Fruit fly (Drosophila melanogaster) whole organism, embryonic: ENCODE measurements around the gene Kdm3.
A peak's percentile ranks its signal among the peaks of the same experiment; 100 is the strongest.

ENCODE experiments used
- Abd-B ChIP-seq: fragments of 200-800 bp; sonication (Bioruptor generic); optimal IDR thresholded peaks from 2 replicates; lab custom pipeline; 2018; ENCODE audit warnings: missing biosample characterization, mild to moderate bottlenecking, missing genetic modification characterization, moderate library complexity
- Adf1 ChIP-seq: fragments of 200-800 bp; sonication (Bioruptor generic); IDR thresholded peaks from 2 replicates; pipeline ENCODE4 v1.3.6; 2022; ENCODE audit warnings: missing biosample characterization, missing genetic modification characterization
- B-H2 ChIP-seq: fragments of 200-800 bp; sonication (Bioruptor generic); optimal IDR thresholded peaks from 2 replicates; lab custom pipeline; 2018; ENCODE audit warnings: missing biosample characterization, mild to moderate bottlenecking, missing genetic modification characterization
- Blimp-1 ChIP-seq: fragments of 200-800 bp; sonication (Bioruptor generic); optimal IDR thresholded peaks from 3 replicates; lab custom pipeline; 2018; ENCODE audit warnings: missing biosample characterization, missing genetic modification characterization, mild to moderate bottlenecking, moderate library complexity, missing genetic modification reagents
- CG10959 ChIP-seq: fragments of 200-800 bp; sonication (Bioruptor generic); IDR thresholded peaks from 2 replicates; pipeline ENCODE4 v1.3.6; 2022; ENCODE audit warnings: missing biosample characterization, missing genetic modification characterization
- CG12071 ChIP-seq: fragments of 200-800 bp; sonication (Bioruptor generic); optimal IDR thresholded peaks from 3 replicates; lab custom pipeline; 2018; ENCODE audit warnings: missing biosample characterization, mild to moderate bottlenecking, missing genetic modification characterization
- CG13287 ChIP-seq: fragments of 200-800 bp; sonication (Bioruptor generic); IDR thresholded peaks from 2 replicates; pipeline ENCODE4 v1.3.6; 2022; ENCODE audit warnings: missing biosample characterization, missing genetic modification characterization; ENCODE audit not compliant: partially characterized antibody
- CG13296 ChIP-seq: fragments of 200-800 bp; sonication (Bioruptor generic); optimal IDR thresholded peaks from 3 replicates; lab custom pipeline; 2018; ENCODE audit warnings: missing biosample characterization, mild to moderate bottlenecking, missing genetic modification characterization
- CG14965 ChIP-seq: fragments of 200-800 bp; sonication (Bioruptor generic); optimal IDR thresholded peaks from 2 replicates; lab custom pipeline; 2016; ENCODE audit warnings: missing biosample characterization, missing genetic modification characterization, borderline replicate concordance
- CG15696 ChIP-seq: fragments of 200-800 bp; sonication (Bioruptor generic); optimal IDR thresholded peaks from 2 replicates; lab custom pipeline; 2019; ENCODE audit warnings: missing biosample characterization, mild to moderate bottlenecking, missing genetic modification characterization, moderate library complexity
- CG17912 ChIP-seq: fragments of 200-800 bp; sonication (Bioruptor generic); optimal IDR thresholded peaks from 2 replicates; lab custom pipeline; 2018; ENCODE audit warnings: missing biosample characterization, mild to moderate bottlenecking, missing genetic modification characterization
- CG1792 ChIP-seq: fragments of 200-800 bp; sonication (Bioruptor generic); optimal IDR thresholded peaks from 2 replicates; lab custom pipeline; 2016; ENCODE audit warnings: missing biosample characterization, missing genetic modification characterization
- CG18476 ChIP-seq: fragments of 200-800 bp; sonication (Bioruptor generic); optimal IDR thresholded peaks from 2 replicates; lab custom pipeline; 2016; ENCODE audit warnings: missing biosample characterization, mild to moderate bottlenecking, missing genetic modification characterization
- CG18764 ChIP-seq: fragments of 200-800 bp; sonication (Bioruptor generic); optimal IDR thresholded peaks from 3 replicates; lab custom pipeline; 2016; ENCODE audit warnings: missing biosample characterization, missing genetic modification characterization
- CG5953 ChIP-seq: fragments of 200-800 bp; sonication (Bioruptor generic); IDR thresholded peaks from 2 replicates; pipeline ENCODE4 v1.3.6; 2022; ENCODE audit warnings: missing biosample characterization, missing genetic modification characterization
- CG6175 ChIP-seq: fragments of 200-800 bp; sonication (Bioruptor generic); IDR thresholded peaks from 3 replicates; pipeline ENCODE4 v1.3.6; 2022; ENCODE audit warnings: missing biosample characterization, missing genetic modification characterization
- CG6689 ChIP-seq: fragments of 200-800 bp; sonication (Bioruptor generic); IDR thresholded peaks from 2 replicates; pipeline ENCODE4 v1.3.6; 2022; ENCODE audit warnings: missing biosample characterization, missing genetic modification characterization
- CG7928 ChIP-seq: fragments of 200-800 bp; sonication (Bioruptor generic); optimal IDR thresholded peaks from 2 replicates; lab custom pipeline; 2017; ENCODE audit warnings: missing biosample characterization, mild to moderate bottlenecking, missing genetic modification characterization
- CG8388 ChIP-seq: fragments of 200-800 bp; sonication (Bioruptor generic); optimal IDR thresholded peaks from 2 replicates; lab custom pipeline; 2019; ENCODE audit warnings: missing biosample characterization, mild to moderate bottlenecking, missing genetic modification characterization, moderate library complexity
- CG8924 ChIP-seq: fragments of 200-800 bp; optimal IDR thresholded peaks from 3 replicates; lab custom pipeline; 2019; ENCODE audit warnings: missing biosample characterization, mild to moderate bottlenecking, missing genetic modification characterization, moderate library complexity
- D19B ChIP-seq: fragments of 200-800 bp; sonication (Bioruptor generic); optimal IDR thresholded peaks from 2 replicates; lab custom pipeline; 2017; ENCODE audit warnings: missing biosample characterization, mild to moderate bottlenecking, missing genetic modification characterization
- Dad ChIP-seq: fragments of 200-800 bp; sonication (Bioruptor generic); optimal IDR thresholded peaks from 3 replicates; lab custom pipeline; 2016; ENCODE audit warnings: missing biosample characterization, missing genetic modification characterization
- Dip3 ChIP-seq: fragments of 200-800 bp; sonication (Bioruptor generic); optimal IDR thresholded peaks from 3 replicates; lab custom pipeline; 2016; ENCODE audit warnings: missing biosample characterization, missing genetic modification characterization
- E2f1 ChIP-seq: fragments of 200-800 bp; sonication (Bioruptor generic); IDR thresholded peaks from 2 replicates; pipeline ENCODE4 v1.3.6; 2022; ENCODE audit warnings: missing biosample characterization, missing genetic modification characterization
- ERR ChIP-seq: fragments of 200-800 bp; sonication (Bioruptor generic); optimal IDR thresholded peaks from 2 replicates; lab custom pipeline; 2016; ENCODE audit warnings: missing biosample characterization, missing genetic modification characterization
- Fer3 ChIP-seq: fragments of 200-800 bp; sonication (Bioruptor generic); optimal IDR thresholded peaks from 2 replicates; lab custom pipeline; 2018; ENCODE audit warnings: missing biosample characterization, mild to moderate bottlenecking, missing genetic modification characterization, moderate library complexity
- HLH4C ChIP-seq: fragments of 200-800 bp; sonication (Bioruptor generic); IDR thresholded peaks from 3 replicates; pipeline ENCODE4 v1.3.6; 2022; ENCODE audit warnings: missing biosample characterization, missing genetic modification characterization; ENCODE audit not compliant: partially characterized antibody
- HmgZ ChIP-seq: fragments of 200-800 bp; sonication (Bioruptor generic); optimal IDR thresholded peaks from 2 replicates; lab custom pipeline; 2018; ENCODE audit warnings: missing biosample characterization, mild to moderate bottlenecking, missing genetic modification characterization
- Kr ChIP-seq: fragments of 200-800 bp; sonication (Bioruptor generic); optimal IDR thresholded peaks from 2 replicates; lab custom pipeline; 2017; ENCODE audit warnings: missing biosample characterization, mild to moderate bottlenecking, missing genetic modification characterization
- Lpt ChIP-seq: fragments of >200 bp; optimal IDR thresholded peaks from 2 replicates; lab custom pipeline; 2018; ENCODE audit warnings: missing biosample characterization, missing genetic modification characterization
- Meics ChIP-seq: fragments of 200-800 bp; sonication (Bioruptor generic); optimal IDR thresholded peaks from 2 replicates; lab custom pipeline; 2017; ENCODE audit warnings: missing biosample characterization, mild to moderate bottlenecking, missing genetic modification characterization
- Opbp ChIP-seq: fragments of 200-800 bp; sonication (Bioruptor generic); IDR thresholded peaks from 3 replicates; pipeline ENCODE4 v1.3.6; 2022; ENCODE audit warnings: missing biosample characterization, missing genetic modification characterization; ENCODE audit not compliant: partially characterized antibody
- Stat92E ChIP-seq, 3 experiments: fragments of >200 bp in 2 of 3; fragments of 200-800 bp in 1 of 3; sonication (Bioruptor generic) in 1 of 3; optimal IDR thresholded peaks; 2 replicates each; lab custom pipeline; 2017 to 2019; ENCODE audit warnings: missing biosample characterization in 3 of 3, missing genetic modification characterization in 3 of 3, mild to moderate bottlenecking in 1 of 3, moderate library complexity in 1 of 3
- ap ChIP-seq: fragments of 200-800 bp; sonication (Bioruptor generic); IDR thresholded peaks from 2 replicates; pipeline ENCODE4 v1.3.6; 2022; ENCODE audit warnings: missing biosample characterization, missing genetic modification characterization
- br ChIP-seq: fragments of >200 bp; optimal IDR thresholded peaks from 2 replicates; lab custom pipeline; 2017
- chm ChIP-seq: fragments of 200-800 bp; sonication (Bioruptor generic); IDR thresholded peaks from 2 replicates; pipeline ENCODE4 v1.3.6; 2022; ENCODE audit warnings: missing biosample characterization, missing genetic modification characterization
- chn ChIP-seq: fragments of 200-800 bp; sonication (Bioruptor generic); optimal IDR thresholded peaks from 2 replicates; lab custom pipeline; 2016; ENCODE audit warnings: missing biosample characterization, missing genetic modification characterization
- ci ChIP-seq: fragments of 200-800 bp; sonication (Bioruptor generic); IDR thresholded peaks from 3 replicates; pipeline ENCODE4 v1.3.6; 2022; ENCODE audit warnings: missing biosample characterization, missing genetic modification characterization
- da ChIP-seq: fragments of 200-800 bp; sonication (Bioruptor generic); optimal IDR thresholded peaks from 2 replicates; lab custom pipeline; 2016; ENCODE audit warnings: missing biosample characterization, missing genetic modification characterization
- dpn ChIP-seq, 2 experiments: fragments of 200-800 bp; sonication (Bioruptor generic); optimal IDR thresholded peaks; 3 replicates each; lab custom pipeline; 2016; ENCODE audit warnings: missing biosample characterization in 2 of 2, missing genetic modification characterization in 2 of 2
- fru ChIP-seq: fragments of >200 bp; optimal IDR thresholded peaks from 2 replicates; lab custom pipeline; 2017
- gcm ChIP-seq: fragments of 200-800 bp; sonication (Bioruptor generic); optimal IDR thresholded peaks from 2 replicates; lab custom pipeline; 2019; ENCODE audit warnings: missing biosample characterization, mild to moderate bottlenecking, missing genetic modification characterization, moderate library complexity
- gt ChIP-seq: fragments of 200-800 bp; sonication (Bioruptor generic); IDR thresholded peaks from 2 replicates; pipeline ENCODE4 v1.3.6; 2022; ENCODE audit warnings: missing biosample characterization, missing genetic modification characterization
- h ChIP-seq: fragments of >200 bp; optimal IDR thresholded peaks from 2 replicates; lab custom pipeline; 2017
- mirr ChIP-seq: fragments of 200-800 bp; sonication (Bioruptor generic); optimal IDR thresholded peaks from 3 replicates; lab custom pipeline; 2018; ENCODE audit warnings: missing biosample characterization, mild to moderate bottlenecking, missing genetic modification characterization
- pita ChIP-seq: fragments of 200-800 bp; sonication (Bioruptor generic); optimal IDR thresholded peaks from 2 replicates; lab custom pipeline; 2017; ENCODE audit warnings: missing biosample characterization, mild to moderate bottlenecking, missing genetic modification characterization
- pum ChIP-seq: fragments of 200-800 bp; sonication (Bioruptor generic); optimal IDR thresholded peaks from 2 replicates; lab custom pipeline; 2016; ENCODE audit warnings: missing biosample characterization, missing genetic modification characterization
- sqz ChIP-seq: fragments of 200-800 bp; sonication (Bioruptor generic); optimal IDR thresholded peaks from 3 replicates; lab custom pipeline; 2018; ENCODE audit warnings: missing biosample characterization, mild to moderate bottlenecking, missing genetic modification characterization
- stwl ChIP-seq: fragments of 200-800 bp; sonication (Bioruptor generic); optimal IDR thresholded peaks from 3 replicates; lab custom pipeline; 2018; ENCODE audit warnings: missing biosample characterization, mild to moderate bottlenecking, missing genetic modification characterization, moderate library complexity
- sug ChIP-seq: fragments of 200-800 bp; optimal IDR thresholded peaks from 2 replicates; lab custom pipeline; 2019; ENCODE audit warnings: missing biosample characterization, mild to moderate bottlenecking, missing genetic modification characterization, moderate library complexity
- tna ChIP-seq: fragments of 200-800 bp; sonication (Bioruptor generic); IDR thresholded peaks from 2 replicates; pipeline ENCODE4 v1.3.6; 2022; ENCODE audit warnings: missing biosample characterization, missing genetic modification characterization; ENCODE audit not compliant: partially characterized antibody
- zfh2 ChIP-seq: fragments of 200-800 bp; sonication (Bioruptor generic); optimal IDR thresholded peaks from 2 replicates; lab custom pipeline; 2016; ENCODE audit warnings: missing biosample characterization, missing genetic modification characterization

Gene Kdm3

dm6 chr3R:9496748-9497147 is 19.1 kb upstream of the Kdm3 start (continued):
- TF ChIP-seq D19B (GFP tag; lab: Kevin White, UChicago): peak; percentile 12
- TF ChIP-seq B-H2 (GFP tag; lab: Kevin White, UChicago): peak; percentile 95
- peak; percentile 62 for TF ChIP-seq Abd-B (GFP tag; lab: Kevin White, UChicago)
- no peak for TF ChIP-seq CG12071 (GFP tag; lab: Kevin White, UChicago)
- TF ChIP-seq Stat92E (GFP tag; optimal IDR thresholded peaks at IDR 0.05; lab: Kevin White, UChicago): peak in 1 of 3 experiments; percentile 92
- no peak for TF ChIP-seq Kr (GFP tag; lab: Kevin White, UChicago)
- no peak for TF ChIP-seq sqz
- peak; percentile 20 for TF ChIP-seq CG13296 (GFP tag; lab: Kevin White, UChicago)
- peak; percentile 47 for TF ChIP-seq CG1792 (GFP tag; lab: Kevin White, UChicago)
- TF ChIP-seq CG8388: no peak
- TF ChIP-seq Fer3 (tag; lab: Kevin White, UChicago): peak; percentile 60
- peak; percentile 80 for TF ChIP-seq stwl
- TF ChIP-seq gt (GFP tag; lab: Robert Waterston, UW): no peak
- TF ChIP-seq ERR (GFP tag; lab: Kevin White, UChicago): peak; percentile 81
- TF ChIP-seq Dip3 (GFP tag; lab: Kevin White, UChicago): peak; percentile 78
- TF ChIP-seq ci (GFP tag; lab: Robert Waterston, UW): peak; percentile 85
- TF ChIP-seq h: no peak
- TF ChIP-seq CG13287: peak; percentile 81
- TF ChIP-seq br (lab: Kevin White, UChicago): no peak
- peak; percentile 22 for TF ChIP-seq Blimp-1 (GFP tag; lab: Kevin White, UChicago)
- no peak for TF ChIP-seq CG5953 (GFP tag; lab: Robert Waterston, UW)
- TF ChIP-seq sug (tag; lab: Kevin White, UChicago): peak; percentile 87
- TF ChIP-seq HLH4C (GFP tag; lab: Robert Waterston, UW): peak; percentile 80
- TF ChIP-seq CG18476 (GFP tag; lab: Kevin White, UChicago): no peak
- TF ChIP-seq mirr (GFP tag; lab: Kevin White, UChicago): peak; percentile 88
- no peak for TF ChIP-seq CG14965 (GFP tag; lab: Kevin White, UChicago)
- TF ChIP-seq Opbp: peak; percentile 70
- TF ChIP-seq da (GFP tag; lab: Kevin White, UChicago): peak; percentile 13
- TF ChIP-seq HmgZ (tag; lab: Kevin White, UChicago): peak; percentile 94
- no peak for TF ChIP-seq ap (GFP tag; lab: Robert Waterston, UW)
- peak; percentile 81 to 89 for TF ChIP-seq dpn (GFP tag; optimal IDR thresholded peaks at IDR 0.05; lab: Kevin White, UChicago)
- peak; percentile 38 for TF ChIP-seq CG7928 (GFP tag; lab: Kevin White, UChicago)
- no peak for TF ChIP-seq CG6689
- TF ChIP-seq Dad (GFP tag; lab: Kevin White, UChicago): peak; percentile 81
- TF ChIP-seq chm (GFP tag; lab: Robert Waterston, UW): peak; percentile 33; the same call in 1 of the 2 replicates
- peak; percentile 70 for TF ChIP-seq pum (GFP tag; lab: Kevin White, UChicago)
- TF ChIP-seq Adf1: no peak; the same call in 1 of the 2 replicates
- TF ChIP-seq pita (GFP tag; lab: Kevin White, UChicago): peak; percentile 84
- peak; percentile 27 for TF ChIP-seq gcm (GFP tag; lab: Kevin White, UChicago)
- TF ChIP-seq Lpt (GFP tag; lab: Kevin White, UChicago): no peak
- TF ChIP-seq Meics (GFP tag; lab: Kevin White, UChicago): peak; percentile 62
- TF ChIP-seq CG18764 (GFP tag; lab: Kevin White, UChicago): no peak
- TF ChIP-seq CG6175: no peak
- TF ChIP-seq CG17912 (GFP tag; lab: Kevin White, UChicago): peak; percentile 75
- peak; percentile 67 for TF ChIP-seq chn (GFP tag; lab: Kevin White, UChicago)
- TF ChIP-seq fru: no peak
- no peak for TF ChIP-seq CG10959 (GFP tag; lab: Robert Waterston, UW)
- TF ChIP-seq zfh2 (GFP tag; lab: Kevin White, UChicago): peak; percentile 91
- TF ChIP-seq E2f1 (GFP tag; lab: Robert Waterston, UW): peak; percentile 40; the same call in 1 of the 2 replicates
- peak; percentile 44 for TF ChIP-seq CG15696
- TF ChIP-seq CG8924 (tag; lab: Kevin White, UChicago): no peak
- TF ChIP-seq tna: peak; percentile 74
